Worm (Caenorhabditis elegans) whole organism, mixed stage, embryonic: Measurements from ENCODE around the gene smu-2.

Source experiments
- M03D4.4 ChIP-seq: sonication (generic microtip); optimal IDR thresholded peaks from 2 replicates; lab custom pipeline; 2017; ENCODE audit warnings: mild to moderate bottlenecking, missing genetic modification characterization, missing compliant biosample characterization
- blmp-1 ChIP-seq: fragments of 150-350 bp; optimal IDR thresholded peaks from 2 replicates; lab custom pipeline; 2014; ENCODE audit warnings: missing biosample characterization, missing genetic modification characterization
- ceh-39 ChIP-seq: fragments of 150-350 bp; optimal IDR thresholded peaks from 2 replicates; lab custom pipeline; 2014; ENCODE audit warnings: missing biosample characterization, missing genetic modification characterization
- ceh-43 ChIP-seq: fragments of 200-800 bp; sonication (Bioruptor generic); optimal IDR thresholded peaks from 2 replicates; lab custom pipeline; 2018; ENCODE audit warnings: mild to moderate bottlenecking, missing genetic modification characterization, moderate library complexity, missing compliant biosample characterization
- ceh-83 ChIP-seq: fragments of 200-800 bp; sonication (Bioruptor generic); optimal IDR thresholded peaks from 2 replicates; lab custom pipeline; 2018; ENCODE audit warnings: mild to moderate bottlenecking, missing genetic modification characterization, missing compliant biosample characterization
- ces-1 ChIP-seq: fragments of 150-350 bp; optimal IDR thresholded peaks from 2 replicates; lab custom pipeline; 2014; ENCODE audit warnings: missing biosample characterization, missing genetic modification reagents, missing genetic modification characterization
- cnd-1 ChIP-seq: fragments of 200-800 bp; sonication (Bioruptor generic); optimal IDR thresholded peaks from 2 replicates; lab custom pipeline; 2018; ENCODE audit warnings: mild to moderate bottlenecking, missing genetic modification characterization, missing compliant biosample characterization
- drap-1 ChIP-seq: fragments of 200-800 bp; sonication (Bioruptor generic); optimal IDR thresholded peaks from 3 replicates; lab custom pipeline; 2018; ENCODE audit warnings: mild to moderate bottlenecking, missing genetic modification characterization, missing compliant biosample characterization
- elt-1 ChIP-seq: sonication (generic microtip); optimal IDR thresholded peaks from 2 replicates; lab custom pipeline; 2017; ENCODE audit warnings: missing genetic modification characterization, mild to moderate bottlenecking, missing compliant biosample characterization, antibody characterized with exemption, moderate library complexity, borderline replicate concordance; ENCODE audit not compliant: insufficient read depth
- elt-3 ChIP-seq: fragments of 150-350 bp; optimal IDR thresholded peaks from 2 replicates; lab custom pipeline; 2014; ENCODE audit warnings: missing biosample characterization, missing genetic modification characterization
- flh-1 ChIP-seq: fragments of 200-800 bp; sonication (Bioruptor generic); optimal IDR thresholded peaks from 2 replicates; lab custom pipeline; 2018; ENCODE audit warnings: mild to moderate bottlenecking, missing genetic modification characterization, moderate library complexity, missing compliant biosample characterization
- ham-2 ChIP-seq: fragments of 200-800 bp; sonication (Bioruptor generic); optimal IDR thresholded peaks from 2 replicates; lab custom pipeline; 2018; ENCODE audit warnings: mild to moderate bottlenecking, missing genetic modification characterization, missing compliant biosample characterization
- lin-13 ChIP-seq: fragments of 150-350 bp; optimal IDR thresholded peaks from 2 replicates; lab custom pipeline; 2014; ENCODE audit warnings: missing biosample characterization, missing genetic modification characterization
- lin-32 ChIP-seq: fragments of 200-800 bp; sonication (Bioruptor generic); optimal IDR thresholded peaks from 2 replicates; lab custom pipeline; 2018; ENCODE audit warnings: mild to moderate bottlenecking, missing genetic modification characterization, missing compliant biosample characterization
- lsy-2 ChIP-seq: fragments of 150-350 bp; optimal IDR thresholded peaks from 2 replicates; lab custom pipeline; 2014; ENCODE audit warnings: missing biosample characterization, missing genetic modification characterization
- mab-5 ChIP-seq: fragments of 150-350 bp; optimal IDR thresholded peaks from 2 replicates; lab custom pipeline; 2014; ENCODE audit warnings: missing biosample characterization, missing genetic modification characterization
- mep-1 ChIP-seq: fragments of 150-350 bp; optimal IDR thresholded peaks from 2 replicates; lab custom pipeline; 2017; ENCODE audit warnings: missing biosample characterization, missing genetic modification reagents, missing genetic modification characterization, inconsistent platforms
- mls-2 ChIP-seq: sonication (generic microtip); optimal IDR thresholded peaks from 2 replicates; lab custom pipeline; 2016; ENCODE audit warnings: mild to moderate bottlenecking, missing genetic modification characterization, moderate library complexity, missing compliant biosample characterization
- nhr-2 ChIP-seq: fragments of 150-350 bp; optimal IDR thresholded peaks from 2 replicates; lab custom pipeline; 2014; ENCODE audit warnings: missing biosample characterization, missing genetic modification characterization
- nhr-237 ChIP-seq: fragments of 150-350 bp; optimal IDR thresholded peaks from 2 replicates; lab custom pipeline; 2014; ENCODE audit warnings: missing biosample characterization, missing genetic modification characterization
- nhr-28 ChIP-seq: fragments of 150-350 bp; optimal IDR thresholded peaks from 2 replicates; lab custom pipeline; 2014; ENCODE audit warnings: missing biosample characterization, missing genetic modification characterization
- sem-2 ChIP-seq: fragments of 200-800 bp; sonication (Bioruptor generic); optimal IDR thresholded peaks from 2 replicates; lab custom pipeline; 2018; ENCODE audit warnings: mild to moderate bottlenecking, missing genetic modification characterization, missing compliant biosample characterization
- snpc-4 ChIP-seq: fragments of 150-350 bp; optimal IDR thresholded peaks from 2 replicates; lab custom pipeline; 2014; ENCODE audit warnings: missing biosample characterization, missing genetic modification characterization
- sptf-1 ChIP-seq: sonication (generic microtip); optimal IDR thresholded peaks from 2 replicates; lab custom pipeline; 2017; ENCODE audit warnings: mild to moderate bottlenecking, missing genetic modification characterization, moderate library complexity, missing compliant biosample characterization
- tbx-8 ChIP-seq: fragments of 200-800 bp; sonication (Bioruptor generic); optimal IDR thresholded peaks from 2 replicates; lab custom pipeline; 2018; ENCODE audit warnings: mild to moderate bottlenecking, missing genetic modification characterization, moderate library complexity, missing compliant biosample characterization
- unc-39 ChIP-seq: fragments of 150-350 bp; optimal IDR thresholded peaks from 2 replicates; lab custom pipeline; 2014; ENCODE audit warnings: missing biosample characterization, missing genetic modification characterization
- unc-62 ChIP-seq: fragments of 150-350 bp; optimal IDR thresholded peaks from 2 replicates; lab custom pipeline; 2014; ENCODE audit warnings: missing biosample characterization, missing genetic modification reagents, missing genetic modification characterization
- zip-8 ChIP-seq: fragments of 150-350 bp; optimal IDR thresholded peaks from 2 replicates; lab custom pipeline; 2014; ENCODE audit warnings: missing biosample characterization, missing genetic modification characterization
- ztf-11 ChIP-seq: fragments of 150-350 bp; optimal IDR thresholded peaks from 2 replicates; lab custom pipeline; 2014; ENCODE audit warnings: missing biosample characterization, missing genetic modification characterization

The smu-2 gene

ce11 chrII:3502520-3503323, 20.5 kb downstream of the smu-2 start, which contains the start of the genes col-71 and Y49F6B.2 (continued):
- no peak for TF ChIP-seq ham-2
- TF ChIP-seq, all 35 proteins: peak for 15

- TF ChIP-seq sptf-1 (tag; lab: Kevin White, UChicago) (no peak), lsy-2 (tag; lab: Kevin White, UChicago) (no peak), lin-32 (GFP tag; lab: Kevin White, UChicago) (no peak), ces-1 (no peak), drap-1 (GFP tag; lab: Kevin White, UChicago) (no peak), elt-3 (tag; lab: Kevin White, UChicago) (no peak)
Measured at ce11 chrII:3504717-3505116, 22.5 kb downstream of the smu-2 start, which contains the start of gene cyh-1. Gene cyh-1, plus strand, starts transcription at chrII:3505017.

- no peak for TF ChIP-seq cnd-1
- no peak for TF ChIP-seq ceh-43 (GFP tag; lab: Kevin White, UChicago)
- no peak for TF ChIP-seq nhr-237
- no peak for TF ChIP-seq sptf-1 (tag; lab: Kevin White, UChicago)
- TF ChIP-seq tbx-8: no peak
- no peak for TF ChIP-seq unc-39 (tag; lab: Kevin White, UChicago)
- TF ChIP-seq nhr-28: no peak
- no peak for TF ChIP-seq zip-8 (tag; lab: Kevin White, UChicago)
- no peak for TF ChIP-seq mab-5 (tag; lab: Kevin White, UChicago)
- TF ChIP-seq snpc-4 (tag; lab: Kevin White, UChicago): no peak
- no peak for TF ChIP-seq ceh-39 (tag; lab: Kevin White, UChicago)
- no peak for TF ChIP-seq elt-3 (tag; lab: Kevin White, UChicago)
- TF ChIP-seq blmp-1 (tag; lab: Kevin White, UChicago): no peak
- no peak for TF ChIP-seq drap-1 (GFP tag; lab: Kevin White, UChicago)
- no peak for TF ChIP-seq ztf-11 (tag; lab: Kevin White, UChicago)
- no peak for TF ChIP-seq ceh-83 (GFP tag; lab: Kevin White, UChicago)
- TF ChIP-seq lsy-2 (tag; lab: Kevin White, UChicago): no peak
- TF ChIP-seq, all 35 proteins: peak for 0
Measured at ce11 chrII:3512240-3512639, 30.0 kb downstream of the smu-2 start, which contains the start of gene Y49F6B.19. Gene Y49F6B.19, minus strand, starts transcription at chrII:3512340.

- TF ChIP-seq unc-62: no peak
Measured at ce11 chrII:3514631-3515030, 32.4 kb downstream of the smu-2 start, which contains the start of gene srz-5. Gene srz-5, minus strand, starts transcription at chrII:3514731.

- TF ChIP-seq unc-39 (tag; lab: Kevin White, UChicago) (no peak), mab-5 (tag; lab: Kevin White, UChicago) (no peak), M03D4.4 (tag; lab: Kevin White, UChicago) (no peak), unc-62 (no peak), mep-1 (tag; lab: Kevin White, UChicago) (no peak), lin-13 (tag; lab: Kevin White, UChicago) (no peak), snpc-4 (tag; lab: Kevin White, UChicago) (no peak), sem-2 (no peak), nhr-2 (tag; lab: Kevin White, UChicago) (no peak), elt-1 (tag; lab: Kevin White, UChicago) (no peak), blmp-1 (tag; lab: Kevin White, UChicago) (no peak), nhr-237 (no peak), drap-1 (GFP tag; lab: Kevin White, UChicago) (no peak), lsy-2 (tag; lab: Kevin White, UChicago) (no peak), flh-1 (no peak), ces-1 (no peak), mls-2 (tag; lab: Kevin White, UChicago) (no peak), nhr-28 (no peak)
Measured at ce11 chrII:3515384-3516053, 33.3 kb downstream of the smu-2 start, which contains the start of the genes Y49F6B.14 and clec-125. Gene Y49F6B.14, minus strand, starts transcription at chrII:3515484. Gene clec-125, plus strand, starts transcription at chrII:3516003.
